Worm (Caenorhabditis elegans) whole organism, L2 larva: ENCODE data around the gene nipi-3.

Experiments
- C34F6.9 ChIP-seq: fragments of 150-350 bp; optimal IDR thresholded peaks from 2 replicates; lab custom pipeline; 2014; ENCODE audit warnings: missing biosample characterization, missing genetic modification characterization
- R02D3.7 ChIP-seq: fragments of 150-350 bp; optimal IDR thresholded peaks from 2 replicates; lab custom pipeline; 2014; ENCODE audit warnings: missing biosample characterization, missing genetic modification characterization
- aly-2 ChIP-seq: fragments of 150-350 bp; optimal IDR thresholded peaks from 2 replicates; lab custom pipeline; 2014; ENCODE audit warnings: missing biosample characterization, missing genetic modification characterization
- ama-1 ChIP-seq: fragments of 150-350 bp; optimal IDR thresholded peaks from 2 replicates; lab custom pipeline; 2018; ENCODE audit warnings: inconsistent platforms
- blmp-1 ChIP-seq: sonication (generic microtip); optimal IDR thresholded peaks from 2 replicates; lab custom pipeline; 2017; ENCODE audit warnings: missing genetic modification characterization, mild to moderate bottlenecking, missing compliant biosample characterization, antibody characterized with exemption, moderate library complexity; ENCODE audit not compliant: insufficient read depth
- ceh-16 ChIP-seq: fragments of 150-350 bp; optimal IDR thresholded peaks from 2 replicates; lab custom pipeline; 2014; ENCODE audit warnings: missing biosample characterization, missing genetic modification characterization
- ceh-82 ChIP-seq: fragments of 150-350 bp; optimal IDR thresholded peaks from 2 replicates; lab custom pipeline; 2014; ENCODE audit warnings: missing biosample characterization, missing genetic modification characterization
- crh-2 ChIP-seq: sonication (generic microtip); optimal IDR thresholded peaks from 2 replicates; lab custom pipeline; 2017; ENCODE audit warnings: missing biosample characterization, missing genetic modification characterization
- dmd-4 ChIP-seq: sonication (generic microtip); optimal IDR thresholded peaks from 2 replicates; lab custom pipeline; 2017; ENCODE audit warnings: missing biosample characterization, missing genetic modification characterization
- egl-27 ChIP-seq: sonication (generic microtip); optimal IDR thresholded peaks from 3 replicates; lab custom pipeline; 2017; ENCODE audit warnings: missing biosample characterization, missing genetic modification reagents, missing genetic modification characterization
- elt-3 ChIP-seq: sonication (generic microtip); optimal IDR thresholded peaks from 2 replicates; lab custom pipeline; 2017; ENCODE audit warnings: missing biosample characterization, missing genetic modification characterization
- fos-1 ChIP-seq: fragments of 150-350 bp; optimal IDR thresholded peaks from 2 replicates; lab custom pipeline; 2014; ENCODE audit warnings: missing biosample characterization, missing genetic modification characterization
- gmeb-1 ChIP-seq: fragments of 150-350 bp; optimal IDR thresholded peaks from 2 replicates; lab custom pipeline; 2014; ENCODE audit warnings: missing biosample characterization, missing genetic modification characterization
- lin-13 ChIP-seq: fragments of 150-350 bp; optimal IDR thresholded peaks from 2 replicates; lab custom pipeline; 2014; ENCODE audit warnings: missing biosample characterization, missing genetic modification reagents, missing genetic modification characterization
- lsy-2 ChIP-seq, 2 experiments: fragments of 150-350 bp in 1 of 2; sonication (generic microtip) in 1 of 2; optimal IDR thresholded peaks; 2 replicates each; lab custom pipeline; 2014 to 2017; ENCODE audit warnings: missing biosample characterization in 2 of 2, missing genetic modification characterization in 2 of 2
- mbf-1 ChIP-seq: sonication (generic microtip); optimal IDR thresholded peaks from 2 replicates; lab custom pipeline; 2017; ENCODE audit warnings: missing biosample characterization, missing genetic modification characterization
- mdl-1 ChIP-seq, 2 experiments: fragments of 150-350 bp in 1 of 2; sonication (generic microtip) in 1 of 2; optimal IDR thresholded peaks; 2 replicates each; lab custom pipeline; 2017; ENCODE audit warnings: missing biosample characterization in 2 of 2, missing genetic modification characterization in 2 of 2
- nhr-11 ChIP-seq: fragments of 150-350 bp; optimal IDR thresholded peaks from 2 replicates; lab custom pipeline; 2014; ENCODE audit warnings: missing biosample characterization, missing genetic modification characterization
- nhr-129 ChIP-seq: fragments of 150-350 bp; optimal IDR thresholded peaks from 2 replicates; lab custom pipeline; 2014; ENCODE audit warnings: missing biosample characterization, missing genetic modification characterization
- nhr-21 ChIP-seq: fragments of 150-350 bp; optimal IDR thresholded peaks from 2 replicates; lab custom pipeline; 2014; ENCODE audit warnings: missing biosample characterization, missing genetic modification characterization
- nhr-23 ChIP-seq: fragments of 150-350 bp; optimal IDR thresholded peaks from 2 replicates; lab custom pipeline; 2014; ENCODE audit warnings: missing biosample characterization, missing genetic modification reagents, missing genetic modification characterization
- nhr-237 ChIP-seq: fragments of 150-350 bp; optimal IDR thresholded peaks from 2 replicates; lab custom pipeline; 2014; ENCODE audit warnings: missing biosample characterization, missing genetic modification characterization
- nhr-25 ChIP-seq: fragments of 150-350 bp; sonication (generic microtip); optimal IDR thresholded peaks from 3 replicates; lab custom pipeline; 2014; ENCODE audit warnings: missing biosample characterization, missing genetic modification characterization
- nhr-6 ChIP-seq: fragments of 150-350 bp; optimal IDR thresholded peaks from 2 replicates; lab custom pipeline; 2014; ENCODE audit warnings: missing biosample characterization, missing genetic modification characterization
- sma-3 ChIP-seq: sonication (generic microtip); optimal IDR thresholded peaks from 2 replicates; lab custom pipeline; 2016; ENCODE audit warnings: missing genetic modification reagents, missing genetic modification characterization, missing compliant biosample characterization
- sma-9 ChIP-seq, 2 experiments: fragments of 150-350 bp in 1 of 2; sonication (generic microtip) in 1 of 2; optimal IDR thresholded peaks; 2 replicates each; lab custom pipeline; 2014 to 2016; ENCODE audit warnings: missing genetic modification characterization in 2 of 2, mild to moderate bottlenecking in 1 of 2, missing biosample characterization in 1 of 2, missing compliant biosample characterization in 1 of 2, missing genetic modification reagents in 1 of 2, moderate library complexity in 1 of 2
- snpc-4 ChIP-seq: fragments of 150-350 bp; optimal IDR thresholded peaks from 2 replicates; lab custom pipeline; 2014; ENCODE audit warnings: missing biosample characterization, missing genetic modification characterization
- unc-39 ChIP-seq: fragments of 150-350 bp; optimal IDR thresholded peaks from 2 replicates; lab custom pipeline; 2014; ENCODE audit warnings: missing biosample characterization, missing genetic modification characterization
- unc-55 ChIP-seq: fragments of 150-350 bp; sonication (generic microtip); optimal IDR thresholded peaks from 3 replicates; lab custom pipeline; 2014; ENCODE audit warnings: missing biosample characterization, missing genetic modification reagents, missing genetic modification characterization
- zag-1 ChIP-seq: fragments of 150-350 bp; optimal IDR thresholded peaks from 2 replicates; lab custom pipeline; 2014; ENCODE audit warnings: missing biosample characterization, missing genetic modification characterization
- ztf-1 ChIP-seq: fragments of 200-800 bp; sonication (Bioruptor generic); conservative IDR thresholded peaks from 2 replicates; pipeline ENCODE4 v1.3.6; 2022; ENCODE audit warnings: missing genetic modification characterization, missing compliant biosample characterization

Gene nipi-3

ce11 chrX:15642638-15643037, 34.9 kb downstream of the nipi-3 start, which contains the start of gene H08J19.1:
Gene H08J19.1, plus strand, starts transcription at chrX:15642938.
- no peak for TF ChIP-seq unc-55
- TF ChIP-seq nhr-6: no peak
- TF ChIP-seq dmd-4 (tag; lab: Kevin White, UChicago): no peak
- no peak for TF ChIP-seq nhr-237 (tag; lab: Kevin White, UChicago)
- no peak for TF ChIP-seq ceh-16 (tag; lab: Kevin White, UChicago)
- no peak for TF ChIP-seq zag-1 (tag; lab: Kevin White, UChicago)
- TF ChIP-seq elt-3 (tag; lab: Kevin White, UChicago): no peak

DNA sequence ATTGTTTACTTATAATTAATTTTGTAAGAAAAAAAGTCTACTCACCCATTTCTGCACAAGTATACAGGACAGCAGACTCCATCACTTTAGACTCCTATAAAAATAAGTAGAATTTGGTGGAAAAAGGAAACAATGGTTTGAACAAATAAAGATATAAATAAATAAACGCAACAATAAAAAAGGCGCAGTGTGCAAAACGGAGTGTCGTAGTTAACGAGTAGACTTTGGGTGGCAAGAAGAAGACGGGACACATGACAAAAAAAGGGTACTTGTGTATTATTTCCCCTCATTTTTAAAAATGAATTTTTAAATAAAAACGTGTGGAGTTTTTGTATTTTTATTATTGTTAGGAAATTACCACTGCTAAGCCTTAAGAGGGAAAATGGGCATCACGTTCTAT, 39.5 kb downstream of the nipi-3 start, which contains the start of gene F59D12.5:
TSS of gene F59D12.5 (minus strand) at position 94 of the 400 bp plus-strand sequence.
- no peak for TF ChIP-seq gmeb-1 (tag; lab: Kevin White, UChicago)
- TF ChIP-seq lin-13 (GFP tag; lab: Kevin White, UChicago): no peak
- TF ChIP-seq nhr-23 (tag; lab: Kevin White, UChicago): no peak
- TF ChIP-seq fos-1: no peak
- no peak for TF ChIP-seq nhr-6
- TF ChIP-seq C34F6.9: peak; percentile 35
- no peak for TF ChIP-seq dmd-4 (tag; lab: Kevin White, UChicago)
- no peak for TF ChIP-seq ama-1 (lab: Kevin White, UChicago)
- TF ChIP-seq unc-55: peak; percentile 45
- TF ChIP-seq ceh-16 (tag; lab: Kevin White, UChicago): no peak
- TF ChIP-seq sma-9 (GFP tag; optimal IDR thresholded peaks at IDR 0.05; lab: Kevin White, UChicago): peak; percentile 1
- no peak for TF ChIP-seq sma-9 (tag; optimal IDR thresholded peaks at IDR 0.05; lab: Kevin White, UChicago)
- no peak for TF ChIP-seq aly-2 (tag; lab: Kevin White, UChicago)
- no peak for TF ChIP-seq mdl-1 (tag; optimal IDR thresholded peaks at IDR 0.05; lab: Kevin White, UChicago)
- no peak for TF ChIP-seq elt-3 (tag; lab: Kevin White, UChicago)
- TF ChIP-seq sma-3 (GFP tag; lab: Kevin White, UChicago): no peak
- TF ChIP-seq unc-39 (tag; lab: Kevin White, UChicago): no peak
- TF ChIP-seq nhr-11 (tag; lab: Kevin White, UChicago): no peak
- TF ChIP-seq lsy-2 (tag; optimal IDR thresholded peaks at IDR 0.05; lab: Kevin White, UChicago): peak in 1 of 2 experiments; percentile 11
- no peak for TF ChIP-seq snpc-4 (tag; lab: Kevin White, UChicago)
- no peak for TF ChIP-seq mbf-1 (tag; lab: Kevin White, UChicago)
- TF ChIP-seq egl-27 (tag; lab: Kevin White, UChicago): no peak
- no peak for TF ChIP-seq crh-2 (tag; lab: Kevin White, UChicago)

DNA sequence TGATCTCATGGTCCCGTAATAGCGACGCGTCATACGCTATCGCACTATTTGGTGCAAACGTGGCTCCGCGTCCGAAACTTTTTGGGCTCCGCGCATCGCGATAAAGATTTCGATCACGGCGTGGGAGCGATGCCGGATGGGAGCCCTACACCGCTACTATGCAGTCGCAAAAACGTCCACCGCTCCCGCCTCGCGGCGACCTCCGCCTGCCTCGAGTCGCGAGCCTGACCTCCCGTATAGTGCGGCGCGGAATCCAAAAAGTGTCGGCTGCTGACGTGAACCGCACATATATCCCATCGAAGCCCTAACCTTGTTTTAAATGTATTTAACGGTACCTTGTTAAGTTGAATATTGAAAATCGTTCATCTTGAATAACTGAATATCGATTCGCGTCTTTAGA, 42.7 kb downstream of the nipi-3 start:
- TF ChIP-seq ceh-16 (tag; lab: Kevin White, UChicago) (no peak), snpc-4 (tag; lab: Kevin White, UChicago) (peak; percentile 1)

ce11 chrX:15650919-15651420, 43.2 kb downstream of the nipi-3 start, which contains the start of gene F59D12.3:
Gene F59D12.3, minus strand, starts transcription at chrX:15650969.
- TF ChIP-seq blmp-1 (tag; lab: Kevin White, UChicago) (no peak), unc-39 (tag; lab: Kevin White, UChicago) (no peak), aly-2 (tag; lab: Kevin White, UChicago) (no peak)
- TF ChIP-seq, all 48 proteins: peak for 0

DNA sequence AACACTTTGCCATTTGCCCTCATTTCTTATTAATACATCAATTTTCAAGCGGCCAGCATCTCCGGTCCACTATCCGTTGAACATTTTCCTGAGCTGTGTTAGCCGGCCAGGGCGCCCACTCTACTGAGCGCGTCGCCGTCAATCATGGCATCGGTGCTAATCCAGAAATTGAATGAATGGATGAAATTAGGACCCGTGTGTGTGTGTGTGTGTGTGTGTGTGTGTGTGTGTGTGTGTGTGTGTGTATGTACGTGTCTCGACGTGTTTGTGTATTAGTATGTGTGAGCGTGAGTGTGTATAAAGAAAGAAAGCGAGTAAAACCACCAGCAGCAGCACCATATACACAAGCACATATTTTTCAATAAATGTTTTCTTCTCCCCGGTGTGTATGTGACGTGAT, 45.4 kb downstream of the nipi-3 start:
- TF ChIP-seq unc-55: peak; percentile 77
- TF ChIP-seq C34F6.9: peak; percentile 17
- TF ChIP-seq sma-3 (GFP tag; lab: Kevin White, UChicago): no peak
- no peak for TF ChIP-seq elt-3 (tag; lab: Kevin White, UChicago)
- peak in 1 of 2 experiments; percentile 6 for TF ChIP-seq lsy-2 (tag; optimal IDR thresholded peaks at IDR 0.05; lab: Kevin White, UChicago)
- peak; percentile 6 for TF ChIP-seq crh-2 (tag; lab: Kevin White, UChicago)
- TF ChIP-seq ceh-82 (tag; lab: Kevin White, UChicago): no peak
- TF ChIP-seq mbf-1 (tag; lab: Kevin White, UChicago): no peak
- TF ChIP-seq, all 48 proteins: peak for 4

DNA sequence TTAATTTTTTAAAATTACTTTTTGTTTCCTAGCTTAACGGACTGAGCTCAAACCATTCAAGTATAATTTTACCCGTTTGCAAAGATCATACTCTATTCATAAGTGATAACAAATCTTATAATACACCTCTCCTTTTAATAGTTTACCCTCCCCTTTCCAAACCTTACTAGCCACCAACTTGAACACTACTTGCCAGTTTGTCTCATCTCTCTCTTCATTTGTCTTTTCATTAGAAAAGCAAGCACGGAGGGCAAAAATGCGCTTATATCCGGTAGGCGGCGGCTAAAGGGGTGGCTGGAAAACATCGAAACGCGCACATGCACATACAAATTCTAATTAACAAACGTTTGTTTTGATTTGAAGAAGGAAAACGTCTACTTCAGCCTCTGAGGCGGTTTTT, 47.2 kb downstream of the nipi-3 start:
- TF ChIP-seq ztf-1 (GFP tag; lab: Robert Waterston, UW): no peak
- TF ChIP-seq lin-13 (GFP tag; lab: Kevin White, UChicago): no peak
- no peak for TF ChIP-seq R02D3.7
- TF ChIP-seq mdl-1 (tag; optimal IDR thresholded peaks at IDR 0.05; lab: Kevin White, UChicago): no peak
- TF ChIP-seq nhr-129 (tag; lab: Kevin White, UChicago): no peak
- TF ChIP-seq nhr-21 (tag; lab: Kevin White, UChicago): no peak
- TF ChIP-seq nhr-25 (tag; lab: Kevin White, UChicago): no peak
- no peak for TF ChIP-seq unc-55
